Worm (Caenorhabditis elegans): Measurements from ENCODE around the gene frm-3.

- no peak for TF ChIP-seq ceh-34 (tag; optimal IDR thresholded peaks at IDR 0.05)
- TF ChIP-seq che-1 (tag; optimal IDR thresholded peaks at IDR 0.05), result no peak
- TF ChIP-seq ceh-22 (tag; optimal IDR thresholded peaks at IDR 0.05), result no peak
- no peak for TF ChIP-seq ztf-16 (tag; optimal IDR thresholded peaks at IDR 0.05)
- no peak for TF ChIP-seq nhr-232 (tag; optimal IDR thresholded peaks at IDR 0.05)
- TF ChIP-seq fkh-6 (tag; optimal IDR thresholded peaks at IDR 0.05), result no peak
- TF ChIP-seq unc-86 (tag; optimal IDR thresholded peaks at IDR 0.05), result no peak
- no peak for TF ChIP-seq ama-1 (optimal IDR thresholded peaks at IDR 0.05)
- no peak for TF ChIP-seq pat-9 (tag; optimal IDR thresholded peaks at IDR 0.05)
- no peak for TF ChIP-seq unc-55 (GFP tag; optimal IDR thresholded peaks at IDR 0.05)
- no peak for TF ChIP-seq lin-11 (tag; optimal IDR thresholded peaks at IDR 0.05)
- no peak for TF ChIP-seq hlh-30 (tag; optimal IDR thresholded peaks at IDR 0.05; ENCODE audit: insufficient read depth)
- TF ChIP-seq lim-6 (tag; optimal IDR thresholded peaks at IDR 0.05), result no peak
Measured at ce11 chrX:11555046-11555445, 17.3 kb upstream of the frm-3 start.

All from whole organism, late embryonic.